Worm (Caenorhabditis elegans): Measurements from ENCODE around the gene nlt-1.

The nlt-1 gene

ce11 chrII:10045670-10046069 is 44.7 kb upstream of the nlt-1 start:
- TF ChIP-seq nhr-11 (tag; optimal IDR thresholded peaks at IDR 0.05): no peak
- TF ChIP-seq php-3 (GFP tag; IDR thresholded peaks at IDR 0.05): no peak
- TF ChIP-seq ceh-44 (GFP tag; IDR thresholded peaks at IDR 0.05): no peak
- no peak for TF ChIP-seq zip-2 (tag; optimal IDR thresholded peaks at IDR 0.05)
- TF ChIP-seq hmg-1.1 (GFP tag; IDR thresholded peaks at IDR 0.05): no peak
- no peak for TF ChIP-seq F44E2.7 (GFP tag; IDR thresholded peaks at IDR 0.05)

- peak in 1 of 2 experiments; percentile 5 for TF ChIP-seq mdl-1 (tag; optimal IDR thresholded peaks at IDR 0.05)
- no peak for TF ChIP-seq nhr-111 (GFP tag; optimal IDR thresholded peaks at IDR 0.05)
- no peak for TF ChIP-seq daf-8 (GFP tag; IDR thresholded peaks at IDR 0.05)
- peak; percentile 14 for TF ChIP-seq rbr-2 (tag; optimal IDR thresholded peaks at IDR 0.05)
- TF ChIP-seq T20F7.1 (GFP tag; optimal IDR thresholded peaks at IDR 0.05): peak; percentile 19
- peak; percentile 13 for TF ChIP-seq ztf-7 (tag; optimal IDR thresholded peaks at IDR 0.05)
- TF ChIP-seq lsy-2 (tag; optimal IDR thresholded peaks at IDR 0.05): peak in 1 of 2 experiments; percentile 69
- no peak for TF ChIP-seq daf-12 (tag; optimal IDR thresholded peaks at IDR 0.05)
- peak; percentile 54 for TF ChIP-seq dpl-1 (GFP tag; optimal IDR thresholded peaks at IDR 0.05)
- peak; percentile 25 for TF ChIP-seq nhr-11 (tag; optimal IDR thresholded peaks at IDR 0.05)
- TF ChIP-seq hmg-1.1 (GFP tag; IDR thresholded peaks at IDR 0.05): 0 out of 2 replicates have a peak, but pooled peaks have one; percentile 20
- TF ChIP-seq aha-1 (tag): peak; percentile 91
- TF ChIP-seq pha-4 (GFP tag; IDR thresholded peaks at IDR 0.05): no peak
- peak; percentile 68 for TF ChIP-seq pha-4 (tag; optimal IDR thresholded peaks at IDR 0.05)
- TF ChIP-seq hlh-30 (tag; optimal IDR thresholded peaks at IDR 0.05; ENCODE audit: insufficient read depth): peak; percentile 72
- peak; percentile 38 for TF ChIP-seq nhr-6 (tag; optimal IDR thresholded peaks at IDR 0.05)
- TF ChIP-seq dve-1 (tag; optimal IDR thresholded peaks at IDR 0.05; ENCODE audit: insufficient read depth): peak; percentile 58
- peak in 1 of 2 experiments; percentile 33 for TF ChIP-seq hif-1 (tag; optimal IDR thresholded peaks at IDR 0.05)
- no peak for TF ChIP-seq madf-5 (GFP tag; IDR thresholded peaks at IDR 0.05)
- no peak for TF ChIP-seq zag-1 (tag; optimal IDR thresholded peaks at IDR 0.05)
- TF ChIP-seq attf-4 (tag; optimal IDR thresholded peaks at IDR 0.05): no peak
Measured at ce11 chrII:10044961-10045360, 44.0 kb upstream of the nlt-1 start, which contains the start of the genes F52H3.11 and bath-38. TSS of gene F52H3.11 (minus strand) at chrII:10045163. TSS of gene bath-38 (minus strand) at chrII:10045270.

- TF ChIP-seq ZK546.5 (tag; optimal IDR thresholded peaks at IDR 0.05) (no peak), nhr-102 (tag; optimal IDR thresholded peaks at IDR 0.05) (no peak), sdz-12 (GFP tag; optimal IDR thresholded peaks at IDR 0.05) (no peak), F37D6.2 (tag; optimal IDR thresholded peaks at IDR 0.05) (no peak), mdt-29 (GFP tag; IDR thresholded peaks at IDR 0.05) (no peak), spr-3 (GFP tag; optimal IDR thresholded peaks at IDR 0.05) (no peak), egl-43 (GFP tag; IDR thresholded peaks at IDR 0.05) (no peak), skn-1 (tag; optimal IDR thresholded peaks at IDR 0.05) (no peak), fos-1 (tag; optimal IDR thresholded peaks at IDR 0.05) (no peak), D1046.2 (GFP tag; IDR thresholded peaks at IDR 0.05) (no peak), duxl-1 (tag; optimal IDR thresholded peaks at IDR 0.05; ENCODE audit: poor library complexity) (no peak), ztf-11 (tag; optimal IDR thresholded peaks at IDR 0.05) (no peak)
Measured at ce11 chrII:10040834-10041233, 39.9 kb upstream of the nlt-1 start, which contains the start of gene ogr-2. TSS of gene ogr-2 (plus strand) at chrII:10041134.

- TF ChIP-seq hlh-11 (tag; optimal IDR thresholded peaks at IDR 0.05) (peak; percentile 12), zfp-2 (tag; optimal IDR thresholded peaks at IDR 0.05) (no peak), hif-1 (tag; optimal IDR thresholded peaks at IDR 0.05) (peak in 1 of 2 experiments; percentile 40), aha-1 (tag) (peak; percentile 7)
Measured at ce11 chrII:10039799-10040198, 38.9 kb upstream of the nlt-1 start, which contains the start of gene let-268. TSS of gene let-268 (minus strand) at chrII:10039980.

Data from whole organism, L4 larva.